Worm (Caenorhabditis elegans): ENCODE data around the gene C16C8.5.

DNA sequence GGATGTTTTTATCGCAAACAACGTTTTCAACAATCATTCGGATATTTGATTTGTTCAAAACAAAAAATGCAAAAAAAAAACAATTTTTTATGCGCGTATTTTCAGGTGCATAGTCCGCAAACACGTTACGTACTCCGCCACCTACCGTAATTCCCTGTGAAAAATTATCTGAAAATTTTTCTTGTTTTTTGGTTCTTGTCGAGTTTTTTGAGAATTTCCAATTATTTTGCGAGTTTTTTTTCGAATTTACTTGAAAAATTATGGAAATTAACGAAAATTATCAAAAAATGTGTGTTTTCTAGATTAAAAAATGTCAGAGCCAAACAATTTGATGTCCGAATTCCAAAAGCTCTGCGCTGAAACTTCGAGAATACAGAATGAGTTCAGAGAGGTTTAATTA, 7.2 kb upstream of the C16C8.5 start, which contains the start of gene C16C8.12:
- no peak for TF ChIP-seq flt-1 (GFP tag; IDR thresholded peaks at IDR 0.05)
- TF ChIP-seq tab-1 (GFP tag; IDR thresholded peaks at IDR 0.05) = no peak
- TF ChIP-seq ztf-29 (GFP tag; IDR thresholded peaks at IDR 0.05) = no peak
- no peak for TF ChIP-seq ztf-23 (GFP tag; IDR thresholded peaks at IDR 0.05)
- no peak for TF ChIP-seq cog-1 (tag; optimal IDR thresholded peaks at IDR 0.05)
- TF ChIP-seq T22C8.4 (GFP tag; IDR thresholded peaks at IDR 0.05) = no peak
- no peak for TF ChIP-seq ref-1 (GFP tag; conservative IDR thresholded peaks at IDR 0.05)
- no peak for TF ChIP-seq klf-2 (GFP tag; conservative IDR thresholded peaks at IDR 0.05)
